Worm (Caenorhabditis elegans) whole organism, L1 larva: ENCODE results near the gene lgc-39.

Source experiments
- aly-2 ChIP-seq: fragments of 150-350 bp; optimal IDR thresholded peaks from 2 replicates; lab custom pipeline; 2014; ENCODE audit warnings: missing biosample characterization, missing genetic modification characterization
- egl-27 ChIP-seq, 2 experiments: fragments of 150-350 bp in 1 of 2; sonication (generic microtip); optimal IDR thresholded peaks; 3 replicates each; lab custom pipeline; 2017 to 2018; ENCODE audit warnings: missing biosample characterization in 2 of 2, missing genetic modification characterization in 2 of 2, missing genetic modification reagents in 2 of 2
- isw-1 ChIP-seq: fragments of 200-800 bp; sonication (Bioruptor generic); IDR thresholded peaks from 2 replicates; pipeline ENCODE4 v1.3.6; 2022; ENCODE audit warnings: missing genetic modification characterization, missing compliant biosample characterization
- lsy-2 ChIP-seq, 2 experiments: fragments of 150-350 bp; optimal IDR thresholded peaks; 2 replicates each; lab custom pipeline; 2014; ENCODE audit warnings: missing biosample characterization in 2 of 2, missing genetic modification characterization in 2 of 2
- mdl-1 ChIP-seq, 2 experiments: fragments of 150-350 bp; optimal IDR thresholded peaks; 2 replicates each; lab custom pipeline; 2014 to 2017; ENCODE audit warnings: missing biosample characterization in 2 of 2, missing genetic modification characterization in 2 of 2, inconsistent platforms in 1 of 2
- nhr-237 ChIP-seq: fragments of 150-350 bp; optimal IDR thresholded peaks from 2 replicates; lab custom pipeline; 2014; ENCODE audit warnings: missing biosample characterization, missing genetic modification characterization
- nhr-28 ChIP-seq: fragments of 150-350 bp; optimal IDR thresholded peaks from 2 replicates; lab custom pipeline; 2014; ENCODE audit warnings: missing biosample characterization, missing genetic modification characterization
- skn-1 ChIP-seq: fragments of 150-350 bp; optimal IDR thresholded peaks from 2 replicates; lab custom pipeline; 2014; ENCODE audit warnings: missing biosample characterization, missing genetic modification characterization

DNA sequence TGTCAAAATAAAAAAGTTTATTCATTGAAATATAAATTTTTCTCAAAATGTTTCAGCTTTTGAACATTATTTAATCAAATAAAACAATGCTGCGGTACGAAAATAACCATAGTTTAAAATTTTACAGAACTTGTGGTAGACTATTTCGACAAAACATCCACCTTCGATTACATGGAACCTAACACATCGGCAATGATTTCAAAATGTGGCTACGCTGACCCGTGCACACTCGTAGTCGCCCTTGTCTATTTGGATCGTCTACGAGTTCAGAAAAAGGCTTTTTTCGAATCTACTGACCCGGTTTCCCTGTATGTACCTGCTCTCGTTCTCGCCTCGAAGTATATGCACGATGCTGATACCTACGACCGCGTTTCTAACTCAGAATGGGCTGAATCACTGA lies 21.7 kb downstream of the lgc-39 start:
- TF ChIP-seq egl-27 (tag; optimal IDR thresholded peaks at IDR 0.05; lab: Kevin White, UChicago) (no peak), skn-1 (tag; lab: Kevin White, UChicago) (no peak), nhr-237 (tag; lab: Kevin White, UChicago) (no peak), nhr-28 (tag; lab: Kevin White, UChicago) (no peak), mdl-1 (tag; optimal IDR thresholded peaks at IDR 0.05; lab: Kevin White, UChicago) (no peak), lsy-2 (tag; optimal IDR thresholded peaks at IDR 0.05; lab: Kevin White, UChicago) (no peak), isw-1 (no peak), aly-2 (tag; lab: Kevin White, UChicago) (no peak)
